Fruit fly (Drosophila melanogaster): Measurements from ENCODE around the gene hng3.

hng3 gene

dm6 chr3L:725527-726191 is 29.6 kb downstream of the hng3 start (continued):
- TF ChIP-seq Trl (optimal IDR thresholded peaks at IDR 0.05) = no peak
- peak; percentile 83 for TF ChIP-seq Trl (GFP tag; optimal IDR thresholded peaks at IDR 0.05)
- TF ChIP-seq esg (GFP tag; conservative IDR thresholded peaks at IDR 0.05) = peak; percentile 60
- TF ChIP-seq C15 (GFP tag; IDR thresholded peaks at IDR 0.05) = no peak
- TF ChIP-seq phol (tag; optimal IDR thresholded peaks at IDR 0.05) = peak; percentile 88
- no peak for TF ChIP-seq CG15514 (GFP tag; optimal IDR thresholded peaks at IDR 0.05)
- TF ChIP-seq CG11695 (GFP tag; IDR thresholded peaks at IDR 0.05) = peak; percentile 70; the same call in 2 of the 3 replicates
- peak; percentile 33; the same call in 1 of the 2 replicates for TF ChIP-seq CG9215 (GFP tag; IDR thresholded peaks at IDR 0.05)
- no peak for TF ChIP-seq tna (GFP tag; IDR thresholded peaks at IDR 0.05; ENCODE audit: partially characterized antibody)
- no peak for TF ChIP-seq Opbp (GFP tag; IDR thresholded peaks at IDR 0.05; ENCODE audit: partially characterized antibody)
- TF ChIP-seq onecut (GFP tag; IDR thresholded peaks at IDR 0.05) = peak; percentile 72
- TF ChIP-seq en (GFP tag; optimal IDR thresholded peaks at IDR 0.05) = peak; percentile 72
- peak; percentile 64; the same call in 2 of the 3 replicates for TF ChIP-seq CG34422 (GFP tag; IDR thresholded peaks at IDR 0.05)
- TF ChIP-seq Mrtf (GFP tag; IDR thresholded peaks at IDR 0.05) = peak; percentile 51; the same call in 1 of the 3 replicates
- no peak for TF ChIP-seq ERR (GFP tag; optimal IDR thresholded peaks at IDR 0.05)
- TF ChIP-seq CG16863 (GFP tag; optimal IDR thresholded peaks at IDR 0.05) = peak; percentile 84
- TF ChIP-seq CG17612 (GFP tag; IDR thresholded peaks at IDR 0.05) = no peak; the same call in 1 of the 2 replicates
- peak; percentile 56 for TF ChIP-seq CG13424 (tag; optimal IDR thresholded peaks at IDR 0.05)
- peak; percentile 67 for TF ChIP-seq CG12942 (GFP tag; optimal IDR thresholded peaks at IDR 0.05)
- peak; percentile 66 for TF ChIP-seq Abd-B (GFP tag; optimal IDR thresholded peaks at IDR 0.05)
- no peak for TF ChIP-seq bigmax (GFP tag; optimal IDR thresholded peaks at IDR 0.05)
- TF ChIP-seq Sox100B (GFP tag; optimal IDR thresholded peaks at IDR 0.05) = peak; percentile 33
- TF ChIP-seq CG6175 (GFP tag; IDR thresholded peaks at IDR 0.05) = no peak
- TF ChIP-seq CG11504 (tag; optimal IDR thresholded peaks at IDR 0.05) = peak; percentile 64
- peak; percentile 98 for TF ChIP-seq Ets65A (GFP tag)
- peak; percentile 32 for TF ChIP-seq tap (tag; optimal IDR thresholded peaks at IDR 0.05)
- peak; percentile 82 for TF ChIP-seq CG17361 (GFP tag; IDR thresholded peaks at IDR 0.05)
- peak; percentile 87 for TF ChIP-seq CG4424 (GFP tag; optimal IDR thresholded peaks at IDR 0.05)
- TF ChIP-seq CG13624 (GFP tag; optimal IDR thresholded peaks at IDR 0.05) = no peak
- no peak for TF ChIP-seq br (optimal IDR thresholded peaks at IDR 0.05)
- TF ChIP-seq sens-2 (GFP tag; IDR thresholded peaks at IDR 0.05) = peak; percentile 82
- no peak for TF ChIP-seq fru (optimal IDR thresholded peaks at IDR 0.05)
- TF ChIP-seq gsb-n (tag; optimal IDR thresholded peaks at IDR 0.05) = peak; percentile 88
- TF ChIP-seq CG9817 (tag; optimal IDR thresholded peaks at IDR 0.05) = no peak
- peak; percentile 65 for TF ChIP-seq Nf-YB (GFP tag; optimal IDR thresholded peaks at IDR 0.05)
- peak; percentile 89 for TF ChIP-seq pnt (GFP tag; optimal IDR thresholded peaks at IDR 0.05)
- TF ChIP-seq Fer3 (tag; optimal IDR thresholded peaks at IDR 0.05) = no peak
- peak; percentile 27 for TF ChIP-seq Jarid2 (GFP tag; optimal IDR thresholded peaks at IDR 0.05)
- peak in 1 of 2 experiments; percentile 91 for TF ChIP-seq bsh (GFP tag; optimal IDR thresholded peaks at IDR 0.05)
- 0 out of 2 replicates have a peak, but pooled peaks have one; percentile 52 for TF ChIP-seq CG4360 (GFP tag; IDR thresholded peaks at IDR 0.05)
- no peak for TF ChIP-seq CG13296 (GFP tag; optimal IDR thresholded peaks at IDR 0.05)
- no peak for TF ChIP-seq emc (GFP tag; optimal IDR thresholded peaks at IDR 0.05)
- TF ChIP-seq CG7987 (GFP tag; optimal IDR thresholded peaks at IDR 0.05) = peak; percentile 39
- no peak for TF ChIP-seq hth (optimal IDR thresholded peaks at IDR 0.05)
- TF ChIP-seq Side (GFP tag; optimal IDR thresholded peaks at IDR 0.05) = peak; percentile 69
- TF ChIP-seq Hr78 (GFP tag; optimal IDR thresholded peaks at IDR 0.05) = no peak
- TF ChIP-seq Ptx1 (GFP tag; IDR thresholded peaks at IDR 0.05) = peak; percentile 62
- TF ChIP-seq CG11696 (GFP tag; IDR thresholded peaks at IDR 0.05) = peak; percentile 56; the same call in 1 of the 2 replicates
- no peak for TF ChIP-seq sqz (GFP tag; optimal IDR thresholded peaks at IDR 0.05)
- TF ChIP-seq CG17385 (GFP tag; optimal IDR thresholded peaks at IDR 0.05) = peak; percentile 20
- no peak for TF ChIP-seq yki (optimal IDR thresholded peaks at IDR 0.05)

Data from whole organism, embryonic.